Worm (Caenorhabditis elegans) whole organism, L3 larva: ENCODE measurements around the gene lap-1.

Experiments used
- aly-2 ChIP-seq: fragments of 150-350 bp; optimal IDR thresholded peaks from 2 replicates; lab custom pipeline; 2014; ENCODE audit warnings: missing biosample characterization, missing genetic modification characterization
- skn-1 ChIP-seq: fragments of 150-350 bp; optimal IDR thresholded peaks from 2 replicates; lab custom pipeline; 2014; ENCODE audit warnings: missing biosample characterization, missing genetic modification characterization

DNA sequence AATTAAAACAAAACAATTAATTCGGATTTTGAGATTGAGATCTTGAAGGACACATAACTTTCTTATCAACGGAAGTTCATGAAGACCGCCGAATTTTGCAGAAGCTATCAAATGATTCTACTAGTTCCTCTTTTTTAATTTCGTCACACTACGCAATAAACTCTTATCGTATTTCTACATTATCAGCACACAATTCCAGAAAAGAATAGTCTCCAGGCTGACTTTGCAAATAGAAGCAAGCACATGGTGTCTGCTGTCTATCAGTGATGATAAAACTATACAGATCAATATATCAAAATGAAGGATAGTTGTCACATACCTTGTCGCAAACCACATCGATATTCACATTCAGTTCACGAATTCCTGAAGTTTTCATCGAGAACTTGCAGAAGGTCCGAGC lies 1.2 kb downstream of the lap-1 start:
- TF ChIP-seq aly-2 (tag; lab: Kevin White, UChicago), result no peak
- TF ChIP-seq skn-1 (tag; lab: Kevin White, UChicago), result peak; percentile 13
